Worm (Caenorhabditis elegans): ENCODE data around the gene mek-1.

The mek-1 gene

ce11 chrX:7474968-7475433 is 4.0 kb upstream of the mek-1 start, which contains the start of gene coh-1:
coh-1 (minus strand) TSS chrX:7475018.
- peak; percentile 37; the same call in 1 of the 2 replicates for TF ChIP-seq nhr-19 (GFP tag; conservative IDR thresholded peaks at IDR 0.05)
- no peak for TF ChIP-seq C04F5.9 (tag; optimal IDR thresholded peaks at IDR 0.05)
- TF ChIP-seq elt-3 (tag; optimal IDR thresholded peaks at IDR 0.05), result no peak
- TF ChIP-seq unc-86 (tag; optimal IDR thresholded peaks at IDR 0.05), result peak; percentile 33
- no peak for TF ChIP-seq ceh-90 (tag; optimal IDR thresholded peaks at IDR 0.05)
- no peak for TF ChIP-seq aha-1 (tag; optimal IDR thresholded peaks at IDR 0.05)
- peak; percentile 15 for TF ChIP-seq nhr-77 (tag; optimal IDR thresholded peaks at IDR 0.05)
- 0 out of 2 replicates have a peak, but pooled peaks have one; percentile 7 for TF ChIP-seq isw-1 (GFP tag; IDR thresholded peaks at IDR 0.05)
- peak; percentile 84 for TF ChIP-seq snu-23 (GFP tag; optimal IDR thresholded peaks at IDR 0.05)
- TF ChIP-seq efl-3 (GFP tag; optimal IDR thresholded peaks at IDR 0.05), result no peak
- TF ChIP-seq pag-3 (tag; optimal IDR thresholded peaks at IDR 0.05; ENCODE audit: borderline replicate concordance, insufficient read depth), result no peak
- no peak for TF ChIP-seq nhr-12 (tag; optimal IDR thresholded peaks at IDR 0.05)
- TF ChIP-seq swsn-7 (tag; optimal IDR thresholded peaks at IDR 0.05), result peak; percentile 69
- no peak for TF ChIP-seq unc-98 (GFP tag; IDR thresholded peaks at IDR 0.05)
- TF ChIP-seq ztf-4 (tag; optimal IDR thresholded peaks at IDR 0.05), result no peak
- no peak for TF ChIP-seq lir-3 (tag; optimal IDR thresholded peaks at IDR 0.05; ENCODE audit: poor library complexity)
- peak; percentile 70 for TF ChIP-seq nhr-85 (tag)
- no peak for TF ChIP-seq mef-2 (tag; optimal IDR thresholded peaks at IDR 0.05)
- TF ChIP-seq fkh-4 (tag; optimal IDR thresholded peaks at IDR 0.05; ENCODE audit: borderline replicate concordance), result no peak
- no peak for TF ChIP-seq unc-62 (GFP tag; optimal IDR thresholded peaks at IDR 0.05)
- no peak for TF ChIP-seq hpl-2 (GFP tag; optimal IDR thresholded peaks at IDR 0.05)
- TF ChIP-seq mdl-1 (tag; optimal IDR thresholded peaks at IDR 0.05), result peak in 1 of 2 experiments; percentile 69
- no peak for TF ChIP-seq ces-1 (GFP tag; optimal IDR thresholded peaks at IDR 0.05)
- peak; percentile 60 for TF ChIP-seq nhr-20 (tag; optimal IDR thresholded peaks at IDR 0.05)
- TF ChIP-seq unc-130 (tag; optimal IDR thresholded peaks at IDR 0.05), result no peak
- TF ChIP-seq ceh-88 (GFP tag; IDR thresholded peaks at IDR 0.05), result no peak
- peak; percentile 8 to 40 (median 34) for TF ChIP-seq dpl-1 (GFP tag; optimal IDR thresholded peaks at IDR 0.05)
- no peak for TF ChIP-seq nhr-28 (tag; optimal IDR thresholded peaks at IDR 0.05)
- TF ChIP-seq skn-1 (tag; optimal IDR thresholded peaks at IDR 0.05), result peak; percentile 55
- TF ChIP-seq dsc-1 (tag; optimal IDR thresholded peaks at IDR 0.05), result peak; percentile 56
- TF ChIP-seq vab-15 (tag; optimal IDR thresholded peaks at IDR 0.05), result no peak
- no peak for TF ChIP-seq nhr-84 (tag; optimal IDR thresholded peaks at IDR 0.05)
- TF ChIP-seq jun-1 (tag; optimal IDR thresholded peaks at IDR 0.05), result peak; percentile 2
- TF ChIP-seq nhr-237 (tag; optimal IDR thresholded peaks at IDR 0.05), result no peak
- TF ChIP-seq lin-39 (tag; optimal IDR thresholded peaks at IDR 0.05), result no peak
- no peak for TF ChIP-seq nhr-11 (tag; optimal IDR thresholded peaks at IDR 0.05)
- no peak for TF ChIP-seq unc-30 (tag; optimal IDR thresholded peaks at IDR 0.05)
- TF ChIP-seq ama-1 (optimal IDR thresholded peaks at IDR 0.05), result no peak
- TF ChIP-seq ets-5 (GFP tag; IDR thresholded peaks at IDR 0.05), result no peak
- TF ChIP-seq tlp-1 (tag; optimal IDR thresholded peaks at IDR 0.05), result no peak
- no peak for TF ChIP-seq hlh-17 (GFP tag; optimal IDR thresholded peaks at IDR 0.05; ENCODE audit: borderline replicate concordance)
- peak; percentile 16 for TF ChIP-seq nhr-90 (tag; optimal IDR thresholded peaks at IDR 0.05; ENCODE audit: poor library complexity)
- TF ChIP-seq Y116A8C.19 (tag; optimal IDR thresholded peaks at IDR 0.05; ENCODE audit: borderline replicate concordance), result no peak
- TF ChIP-seq ceh-82 (tag; optimal IDR thresholded peaks at IDR 0.05), result peak; percentile 14 to 69 (median 27)
- peak; percentile 66 for TF ChIP-seq fos-1 (tag; optimal IDR thresholded peaks at IDR 0.05)
- no peak for TF ChIP-seq alr-1 (tag; optimal IDR thresholded peaks at IDR 0.05; ENCODE audit: borderline replicate concordance)
- peak; percentile 19 for TF ChIP-seq fkh-10 (GFP tag; optimal IDR thresholded peaks at IDR 0.05)
- TF ChIP-seq mab-9 (GFP tag; IDR thresholded peaks at IDR 0.05), result no peak
- peak; percentile 69 for TF ChIP-seq tbx-2 (tag; optimal IDR thresholded peaks at IDR 0.05)
- peak; percentile 77 for TF ChIP-seq nhr-71 (tag; optimal IDR thresholded peaks at IDR 0.05)
- TF ChIP-seq lin-14 (GFP tag; optimal IDR thresholded peaks at IDR 0.05), result peak; percentile 89
- TF ChIP-seq lin-15B (tag; optimal IDR thresholded peaks at IDR 0.05), result peak; percentile 27
- TF ChIP-seq ztf-11 (tag; optimal IDR thresholded peaks at IDR 0.05), result no peak
